Worm (Caenorhabditis elegans) whole organism, L2 larva: ENCODE measurements around the gene hum-8.

Source experiments
- F13H6.1 ChIP-seq: sonication (generic microtip); optimal IDR thresholded peaks from 2 replicates; lab custom pipeline; 2016; ENCODE audit warnings: missing genetic modification characterization, missing compliant biosample characterization
- ZK546.5 ChIP-seq: sonication (generic microtip); optimal IDR thresholded peaks from 2 replicates; lab custom pipeline; 2017; ENCODE audit warnings: missing biosample characterization, missing genetic modification characterization
- ama-1 ChIP-seq: fragments of 150-350 bp; optimal IDR thresholded peaks from 2 replicates; lab custom pipeline; 2018; ENCODE audit warnings: inconsistent platforms
- dmd-4 ChIP-seq: sonication (generic microtip); optimal IDR thresholded peaks from 2 replicates; lab custom pipeline; 2017; ENCODE audit warnings: missing biosample characterization, missing genetic modification characterization
- fos-1 ChIP-seq: fragments of 150-350 bp; optimal IDR thresholded peaks from 2 replicates; lab custom pipeline; 2014; ENCODE audit warnings: missing biosample characterization, missing genetic modification characterization
- nhr-11 ChIP-seq: fragments of 150-350 bp; optimal IDR thresholded peaks from 2 replicates; lab custom pipeline; 2014; ENCODE audit warnings: missing biosample characterization, missing genetic modification characterization
- snpc-4 ChIP-seq: fragments of 150-350 bp; optimal IDR thresholded peaks from 2 replicates; lab custom pipeline; 2014; ENCODE audit warnings: missing biosample characterization, missing genetic modification characterization

ce11 chrIV:420686-421085, 19.7 kb downstream of the hum-8 start:
- TF ChIP-seq ama-1 (lab: Kevin White, UChicago) (no peak), nhr-11 (tag; lab: Kevin White, UChicago) (no peak), F13H6.1 (tag; lab: Kevin White, UChicago) (no peak), fos-1 (tag; lab: Kevin White, UChicago) (no peak), snpc-4 (tag; lab: Kevin White, UChicago) (no peak), ZK546.5 (tag; lab: Kevin White, UChicago) (no peak), dmd-4 (tag; lab: Kevin White, UChicago) (no peak)
